Fruit fly (Drosophila melanogaster): ENCODE measurements around the gene Cpr67B.

The Cpr67B gene

DNA sequence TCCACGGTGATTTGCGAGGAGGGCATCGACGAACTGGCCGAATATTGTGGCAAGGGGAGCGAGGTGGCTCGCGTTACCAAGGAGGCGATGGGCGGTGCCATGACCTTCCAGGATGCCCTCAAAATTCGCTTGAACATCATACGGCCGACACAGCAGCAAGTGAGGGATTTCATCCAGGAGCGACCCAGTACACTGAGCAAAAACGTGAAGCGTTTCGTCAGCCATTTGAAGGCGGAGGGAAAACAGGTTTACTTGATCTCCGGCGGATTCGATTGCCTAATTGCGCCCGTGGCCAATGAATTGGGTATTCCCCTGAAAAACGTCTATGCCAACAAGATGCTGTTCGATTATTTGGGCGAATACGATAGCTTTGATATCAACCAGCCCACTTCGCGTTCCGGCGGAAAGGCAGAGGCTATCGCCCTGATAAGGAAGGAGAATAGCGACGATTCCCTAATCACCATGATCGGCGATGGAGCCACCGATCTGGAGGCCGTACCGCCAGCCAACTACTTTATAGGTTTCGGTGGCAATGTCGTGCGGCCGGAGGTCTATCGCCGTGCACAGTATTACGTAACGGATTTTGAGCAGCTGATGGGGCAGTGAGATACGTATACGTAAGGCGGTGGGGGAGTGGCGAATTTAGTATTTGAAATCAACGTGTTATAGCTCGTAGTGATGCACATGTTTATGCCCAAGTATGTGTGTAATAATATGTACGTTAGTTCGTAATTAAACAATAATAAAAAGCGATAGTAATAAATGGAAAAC lies 19.3 kb downstream of the Cpr67B start (continued):
- TF ChIP-seq crp (GFP tag; optimal IDR thresholded peaks at IDR 0.05) (peak in 1 of 2 experiments; percentile 53), ftz-f1 (GFP tag; optimal IDR thresholded peaks at IDR 0.05) (peak; percentile 38), CG9437 (GFP tag; optimal IDR thresholded peaks at IDR 0.05) (peak; percentile 98), MESR4 (GFP tag; optimal IDR thresholded peaks at IDR 0.05) (peak; percentile 38), ham (GFP tag; IDR thresholded peaks at IDR 0.05) (no peak), exex (tag; optimal IDR thresholded peaks at IDR 0.05) (peak; percentile 61), Ets65A (GFP tag) (peak; percentile 66), mirr (GFP tag; optimal IDR thresholded peaks at IDR 0.05) (peak; percentile 37), Pdp1 (GFP tag; optimal IDR thresholded peaks at IDR 0.05) (peak in 1 of 2 experiments; percentile 99), Med (GFP tag) (peak; percentile 69), sug (tag; optimal IDR thresholded peaks at IDR 0.05) (peak; percentile 79)

DNA sequence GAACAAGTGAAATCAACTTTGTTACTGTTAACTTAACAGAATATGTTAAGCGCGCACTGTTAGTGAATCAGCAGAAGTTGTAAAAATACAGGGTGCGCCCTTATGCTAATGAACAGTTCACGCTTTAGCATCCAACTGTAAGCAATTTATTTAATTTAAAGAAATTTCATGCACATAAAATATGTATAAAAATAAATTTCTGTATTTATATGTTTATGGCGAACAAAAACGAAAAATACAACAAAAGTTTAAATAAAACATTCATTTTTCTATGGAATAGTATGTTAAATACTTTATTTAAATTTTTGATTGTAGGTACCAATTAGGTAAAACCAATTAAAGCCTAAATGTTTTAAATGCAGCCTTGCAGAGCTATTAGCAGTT lies 19.9 kb downstream of the Cpr67B start:
- TF ChIP-seq HLH4C (GFP tag; IDR thresholded peaks at IDR 0.05; ENCODE audit: partially characterized antibody) (no peak), nerfin-2 (GFP tag; IDR thresholded peaks at IDR 0.05; ENCODE audit: partially characterized antibody) (no peak), CG9727 (GFP tag; optimal IDR thresholded peaks at IDR 0.05) (peak; percentile 48), CG2712 (tag; optimal IDR thresholded peaks at IDR 0.05) (peak; percentile 57), TFAM (GFP tag; optimal IDR thresholded peaks at IDR 0.05) (no peak), CG8765 (GFP tag; IDR thresholded peaks at IDR 0.05) (no peak), Hmx (GFP tag; optimal IDR thresholded peaks at IDR 0.05) (peak; percentile 1), hb (GFP tag; IDR thresholded peaks at IDR 0.05; ENCODE audit: partially characterized antibody) (no peak), Bteb2 (GFP tag; optimal IDR thresholded peaks at IDR 0.05) (no peak), E2f1 (GFP tag; IDR thresholded peaks at IDR 0.05) (no peak), CG17361 (GFP tag; IDR thresholded peaks at IDR 0.05) (peak; percentile 47; the same call in 2 of the 3 replicates), Ada2b (GFP tag; IDR thresholded peaks at IDR 0.05) (peak; percentile 20; the same call in 1 of the 2 replicates), CG11695 (GFP tag; IDR thresholded peaks at IDR 0.05) (peak; percentile 56; the same call in 2 of the 3 replicates), hbn (GFP tag; IDR thresholded peaks at IDR 0.05; ENCODE audit: partially characterized antibody) (no peak), dpn (GFP tag; optimal IDR thresholded peaks at IDR 0.05) (no peak), pita (GFP tag; optimal IDR thresholded peaks at IDR 0.05) (no peak), gsb (GFP tag; IDR thresholded peaks at IDR 0.05) (no peak), kah (GFP tag; optimal IDR thresholded peaks at IDR 0.05) (peak; percentile 23), Rfx (GFP tag; IDR thresholded peaks at IDR 0.05) (peak; percentile 50; the same call in 1 of the 2 replicates), ham (GFP tag; IDR thresholded peaks at IDR 0.05) (no peak), CG42726 (GFP tag; IDR thresholded peaks at IDR 0.05; ENCODE audit: partially characterized antibody) (no peak), CG10209 (GFP tag; optimal IDR thresholded peaks at IDR 0.05) (peak; percentile 19), CG14710 (tag; optimal IDR thresholded peaks at IDR 0.05) (peak; percentile 27), CG13296 (GFP tag; optimal IDR thresholded peaks at IDR 0.05) (peak; percentile 42), emc (GFP tag; optimal IDR thresholded peaks at IDR 0.05) (no peak), phol (tag; optimal IDR thresholded peaks at IDR 0.05) (peak; percentile 32), nmo (GFP tag; optimal IDR thresholded peaks at IDR 0.05) (peak; percentile 1), jing (GFP tag; optimal IDR thresholded peaks at IDR 0.05) (no peak), CG2120 (GFP tag; optimal IDR thresholded peaks at IDR 0.05) (peak; percentile 46), CG12299 (tag; optimal IDR thresholded peaks at IDR 0.05) (peak; percentile 56), CG17385 (GFP tag; optimal IDR thresholded peaks at IDR 0.05) (peak; percentile 43), tap (tag; optimal IDR thresholded peaks at IDR 0.05) (peak; percentile 61), CG3995 (GFP tag; optimal IDR thresholded peaks at IDR 0.05) (peak; percentile 27), CG18764 (GFP tag; optimal IDR thresholded peaks at IDR 0.05) (no peak), CG3281 (GFP tag; optimal IDR thresholded peaks at IDR 0.05) (peak; percentile 39), Sox102F (GFP tag; optimal IDR thresholded peaks at IDR 0.05) (peak; percentile 26), scrt (GFP tag; optimal IDR thresholded peaks at IDR 0.05) (peak; percentile 23)
